Worm (Caenorhabditis elegans): ENCODE data around the gene rol-1.

- TF ChIP-seq hmbx-1 (tag; optimal IDR thresholded peaks at IDR 0.05) (no peak), tra-4 (tag; optimal IDR thresholded peaks at IDR 0.05) (no peak), ama-1 (optimal IDR thresholded peaks at IDR 0.05) (no peak), flt-1 (GFP tag; IDR thresholded peaks at IDR 0.05) (no peak), pes-1 (GFP tag; IDR thresholded peaks at IDR 0.05) (no peak; the same call in 1 of the 2 replicates), ceh-13 (GFP tag; optimal IDR thresholded peaks at IDR 0.05) (no peak)
These were observed 42.2 kb downstream of the rol-1 start for ce11 chrII:12214562-12214961.
